Fruit fly (Drosophila melanogaster): ENCODE measurements around the gene Coq6.

dm6 chr2L:5539034-5539433, 7.0 kb upstream of the Coq6 start, which contains the start of gene CG14015:
- TF ChIP-seq CG12299 (tag; optimal IDR thresholded peaks at IDR 0.05) (no peak), Oli (tag; optimal IDR thresholded peaks at IDR 0.05) (no peak), CG17612 (GFP tag; IDR thresholded peaks at IDR 0.05) (no peak), gro (GFP tag; optimal IDR thresholded peaks at IDR 0.05) (no peak), CG12769 (tag; optimal IDR thresholded peaks at IDR 0.05) (no peak), pzg (GFP tag; optimal IDR thresholded peaks at IDR 0.05) (no peak), CG2120 (GFP tag; optimal IDR thresholded peaks at IDR 0.05) (no peak), crp (GFP tag; optimal IDR thresholded peaks at IDR 0.05) (no peak), wor (GFP tag; IDR thresholded peaks at IDR 0.05) (no peak), pros (GFP tag; optimal IDR thresholded peaks at IDR 0.05) (no peak), Optix (GFP tag; IDR thresholded peaks at IDR 0.05) (no peak), CG18599 (GFP tag; optimal IDR thresholded peaks at IDR 0.05) (no peak)

All from whole organism, embryonic.